Worm (Caenorhabditis elegans): ENCODE measurements around the gene T24H10.5.

Gene T24H10.5

ce11 chrII:9054604-9055003 is 46.3 kb upstream of the T24H10.5 start, which contains the start of gene chmp-7 (continued):
- TF ChIP-seq elt-3 (tag; optimal IDR thresholded peaks at IDR 0.05) (peak in 3 of 6 experiments; percentile 57 to 85 (median 80)), blmp-1 (tag; optimal IDR thresholded peaks at IDR 0.05) (peak; percentile 88), unc-86 (tag; optimal IDR thresholded peaks at IDR 0.05) (peak; percentile 82), lin-35 (GFP tag; optimal IDR thresholded peaks at IDR 0.05) (peak; percentile 90 to 93), hlh-17 (GFP tag; optimal IDR thresholded peaks at IDR 0.05; ENCODE audit: borderline replicate concordance) (no peak), F16B12.6 (tag; optimal IDR thresholded peaks at IDR 0.05) (peak; percentile 100), mdl-1 (tag; optimal IDR thresholded peaks at IDR 0.05) (peak in 1 of 2 experiments; percentile 50), C16A3.4 (tag; optimal IDR thresholded peaks at IDR 0.05) (peak; percentile 96), nhr-76 (tag; optimal IDR thresholded peaks at IDR 0.05) (no peak), fkh-8 (tag; optimal IDR thresholded peaks at IDR 0.05) (peak; percentile 79), sup-37 (GFP tag; optimal IDR thresholded peaks at IDR 0.05) (peak; percentile 56), efl-3 (GFP tag; optimal IDR thresholded peaks at IDR 0.05) (no peak), skn-1 (tag; optimal IDR thresholded peaks at IDR 0.05) (peak; percentile 61), fkh-10 (GFP tag; optimal IDR thresholded peaks at IDR 0.05) (peak; percentile 44), rnt-1 (tag; optimal IDR thresholded peaks at IDR 0.05) (peak; percentile 92), zag-1 (tag; optimal IDR thresholded peaks at IDR 0.05) (peak; percentile 52), lin-15B (tag; optimal IDR thresholded peaks at IDR 0.05) (peak; percentile 81), hlh-4 (tag; optimal IDR thresholded peaks at IDR 0.05) (no peak), nhr-19 (GFP tag; conservative IDR thresholded peaks at IDR 0.05) (peak; percentile 80), pag-3 (tag; optimal IDR thresholded peaks at IDR 0.05; ENCODE audit: borderline replicate concordance, insufficient read depth) (peak; percentile 74), zip-4 (GFP tag; optimal IDR thresholded peaks at IDR 0.05) (peak; percentile 26), ets-5 (GFP tag; IDR thresholded peaks at IDR 0.05) (no peak), mep-1 (tag; optimal IDR thresholded peaks at IDR 0.05) (peak; percentile 99), efl-1 (optimal IDR thresholded peaks at IDR 0.05) (peak; percentile 89 to 91), efl-1 (GFP tag; optimal IDR thresholded peaks at IDR 0.05 in 1 of 2) (peak; percentile 89 to 99), ces-1 (GFP tag; optimal IDR thresholded peaks at IDR 0.05) (peak; percentile 57), lin-13 (GFP tag; optimal IDR thresholded peaks at IDR 0.05) (peak; percentile 79), nhr-12 (tag; optimal IDR thresholded peaks at IDR 0.05) (no peak), nhr-11 (tag; optimal IDR thresholded peaks at IDR 0.05) (no peak), egl-13 (tag; optimal IDR thresholded peaks at IDR 0.05) (peak; percentile 36), snpc-4 (tag; optimal IDR thresholded peaks at IDR 0.05) (peak; percentile 78), ceh-90 (tag; optimal IDR thresholded peaks at IDR 0.05) (no peak), dsc-1 (tag; optimal IDR thresholded peaks at IDR 0.05) (peak; percentile 71), pqm-1 (tag; optimal IDR thresholded peaks at IDR 0.05) (no peak), snu-23 (GFP tag; optimal IDR thresholded peaks at IDR 0.05) (peak; percentile 92), unc-98 (GFP tag; IDR thresholded peaks at IDR 0.05) (0 out of 2 replicates have a peak, but pooled peaks have one; percentile 65), unc-62 (GFP tag; optimal IDR thresholded peaks at IDR 0.05) (no peak), elt-2 (tag; optimal IDR thresholded peaks at IDR 0.05) (no peak), ama-1 (optimal IDR thresholded peaks at IDR 0.05) (peak; percentile 23), ztf-4 (tag; optimal IDR thresholded peaks at IDR 0.05) (peak; percentile 70), ceh-82 (tag; optimal IDR thresholded peaks at IDR 0.05) (peak; percentile 72 to 93 (median 83)), sptf-1 (tag; optimal IDR thresholded peaks at IDR 0.05) (no peak), ztf-11 (tag; optimal IDR thresholded peaks at IDR 0.05) (peak in 1 of 2 experiments; percentile 58)

DNA sequence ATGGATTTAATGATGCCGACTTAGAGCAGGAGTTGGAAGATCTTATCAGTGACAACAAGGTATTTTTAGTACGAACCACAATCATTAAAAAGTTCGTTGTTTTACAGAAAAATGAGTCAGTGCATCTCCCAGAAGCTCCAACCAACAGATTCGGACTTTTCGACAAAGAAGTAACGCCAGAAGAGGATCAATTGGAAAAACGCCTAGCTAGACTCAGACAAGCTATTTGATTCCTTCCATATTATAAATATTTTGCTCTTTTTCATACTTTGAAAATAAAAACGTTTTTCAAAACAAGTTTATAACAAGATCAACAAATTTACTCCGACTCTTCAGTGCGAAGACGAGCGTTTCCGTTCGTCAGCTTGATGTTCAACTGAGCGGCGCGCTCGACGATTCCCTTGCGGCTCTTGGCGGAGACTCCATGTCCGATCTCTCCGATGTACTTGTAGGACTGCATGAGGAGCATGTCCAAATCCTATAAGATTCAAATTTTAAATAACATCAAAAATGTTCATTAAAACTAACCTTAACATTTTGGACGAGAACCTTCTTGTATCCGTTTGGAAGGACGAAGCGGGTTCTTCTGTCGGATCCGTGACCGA is 44.6 kb upstream of the T24H10.5 start:
- TF ChIP-seq lsy-2 (tag; optimal IDR thresholded peaks at IDR 0.05) (peak in 1 of 2 experiments; percentile 43), nhr-12 (tag; optimal IDR thresholded peaks at IDR 0.05) (no peak)

Data from whole organism, L1 larva.